Fruit fly (Drosophila melanogaster) whole organism, adult: ENCODE measurements around the gene CG2182.

Experiments
- CG12768 ChIP-seq: fragments of 200-800 bp; sonication (Bioruptor generic); optimal IDR thresholded peaks from 2 replicates; lab custom pipeline; 2017; ENCODE audit warnings: missing biosample characterization, missing genetic modification characterization, mild to moderate bottlenecking, moderate library complexity, missing genetic modification reagents
- CG1620 ChIP-seq: fragments of 200-800 bp; sonication (Bioruptor generic); optimal IDR thresholded peaks from 2 replicates; lab custom pipeline; 2016; ENCODE audit warnings: missing biosample characterization, missing genetic modification characterization
- CG7045 ChIP-seq: fragments of 200-800 bp; sonication (Bioruptor generic); optimal IDR thresholded peaks from 2 replicates; lab custom pipeline; 2017; ENCODE audit warnings: missing biosample characterization, mild to moderate bottlenecking, missing genetic modification characterization
- Clk ChIP-seq: fragments of 200-800 bp; sonication (Bioruptor generic); optimal IDR thresholded peaks from 2 replicates; lab custom pipeline; 2017; ENCODE audit warnings: missing biosample characterization, missing genetic modification characterization
- bab1 ChIP-seq: fragments of 200-800 bp; sonication (Bioruptor generic); optimal IDR thresholded peaks from 3 replicates; lab custom pipeline; 2019; ENCODE audit warnings: missing biosample characterization, mild to moderate bottlenecking, missing genetic modification characterization, moderate library complexity
- cic ChIP-seq: fragments of 200-800 bp; sonication (Bioruptor generic); optimal IDR thresholded peaks from 2 replicates; lab custom pipeline; 2017; ENCODE audit warnings: missing biosample characterization, mild to moderate bottlenecking, missing genetic modification characterization, moderate library complexity
- ovo ChIP-seq: fragments of 200-800 bp; sonication (Bioruptor generic); optimal IDR thresholded peaks from 2 replicates; lab custom pipeline; 2016; ENCODE audit warnings: missing biosample characterization, missing genetic modification characterization
- tj ChIP-seq: fragments of 200-800 bp; sonication (Bioruptor generic); optimal IDR thresholded peaks from 3 replicates; lab custom pipeline; 2017; ENCODE audit warnings: missing biosample characterization, mild to moderate bottlenecking, missing genetic modification characterization, moderate library complexity

DNA sequence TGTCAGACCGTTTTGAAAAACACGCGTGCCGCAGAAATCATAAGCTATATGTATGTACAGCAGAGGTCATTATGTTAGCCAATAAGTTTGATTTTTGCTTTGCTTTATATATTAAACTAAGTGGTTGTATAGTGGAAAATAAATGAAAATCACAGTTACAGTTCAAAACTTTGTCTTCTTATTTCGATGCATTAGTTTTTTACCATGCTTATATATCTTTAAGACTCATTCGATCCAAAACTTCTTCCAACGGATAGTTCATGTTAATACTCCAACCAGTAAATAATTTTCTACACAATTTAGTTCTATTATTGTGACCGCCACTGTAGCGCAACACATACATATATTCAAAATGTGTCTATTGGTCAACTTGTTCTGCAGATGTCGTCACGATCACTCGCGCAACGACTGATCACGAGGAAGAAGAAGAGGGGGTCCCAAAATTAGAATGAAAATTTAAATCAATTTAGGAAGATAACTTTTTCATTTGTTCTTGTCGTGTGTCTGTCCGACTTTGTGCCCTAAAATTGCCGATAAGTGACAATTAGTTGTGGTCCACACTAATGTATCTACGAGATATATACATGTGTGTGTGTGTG, 45.9 kb upstream of the CG2182 start:
- TF ChIP-seq bab1 (GFP tag; lab: Kevin White, UChicago) (peak; percentile 23), Clk (GFP tag; lab: Kevin White, UChicago) (no peak), CG12768 (no peak), ovo (GFP tag; lab: Kevin White, UChicago) (no peak), CG7045 (GFP tag; lab: Kevin White, UChicago) (no peak), cic (GFP tag; lab: Kevin White, UChicago) (no peak), CG1620 (GFP tag; lab: Kevin White, UChicago) (no peak), tj (no peak)
